Worm (Caenorhabditis elegans) whole organism, L4/young adult: ENCODE data around the gene C15H9.11.

Experiments
- W03F9.2 ChIP-seq: fragments of 150-350 bp; optimal IDR thresholded peaks from 2 replicates; lab custom pipeline; 2014; ENCODE audit warnings: missing biosample characterization, missing genetic modification characterization
- him-1 ChIP-seq: sonication (generic microtip); optimal IDR thresholded peaks from 2 replicates; lab custom pipeline; 2016; ENCODE audit warnings: missing genotype, missing genetic modification reagents, missing genetic modification characterization, missing compliant biosample characterization

DNA sequence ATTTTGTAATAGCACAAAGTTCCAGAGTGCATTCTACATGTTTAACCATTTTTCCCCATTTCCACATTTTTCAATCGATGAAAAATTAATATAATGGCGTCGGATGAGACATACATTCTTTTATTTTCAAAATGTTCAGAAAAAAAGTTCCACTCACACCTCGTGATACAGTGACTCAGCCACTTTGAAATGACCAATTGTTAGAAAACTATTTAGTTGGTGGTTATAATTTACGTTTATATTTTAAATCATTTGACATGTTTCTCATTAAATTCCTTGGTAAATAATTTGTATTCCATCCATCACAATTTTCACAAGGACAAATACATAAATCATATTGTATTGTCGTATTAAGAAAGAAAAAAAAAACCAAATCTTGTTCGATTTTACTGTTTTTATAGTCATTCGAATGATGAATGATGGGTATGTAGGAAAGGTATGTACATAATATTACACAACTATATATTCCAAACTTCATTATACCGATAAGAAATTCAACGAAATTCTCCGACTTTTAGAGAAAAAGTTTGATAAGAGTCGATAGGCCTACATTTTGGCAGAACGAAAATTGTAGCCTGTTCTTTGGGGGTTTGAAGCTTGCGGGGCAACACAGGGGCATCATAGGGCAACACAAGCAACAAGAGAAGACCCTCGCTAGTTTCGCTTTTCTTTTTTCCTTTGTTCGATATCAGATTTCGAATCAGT lies 2.6 kb downstream of the C15H9.11 start:
- TF ChIP-seq W03F9.2 (tag; lab: Kevin White, UChicago) (no peak), him-1 (tag; lab: Kevin White, UChicago) (no peak)
